Worm (Caenorhabditis elegans) whole organism, late embryonic: Measurements from ENCODE around the gene fipr-25.

Experiments used
- K09A11.1 ChIP-seq: sonication (generic microtip); optimal IDR thresholded peaks from 2 replicates; lab custom pipeline; 2017; ENCODE audit warnings: antibody characterized with exemption, mild to moderate bottlenecking, missing genetic modification characterization, missing compliant biosample characterization; ENCODE audit not compliant: insufficient read depth
- Y22D7AL.16 ChIP-seq: sonication (generic microtip); optimal IDR thresholded peaks from 2 replicates; lab custom pipeline; 2016; ENCODE audit warnings: missing genetic modification characterization, missing compliant biosample characterization
- ama-1 ChIP-seq: fragments of 150-350 bp; optimal IDR thresholded peaks from 2 replicates; lab custom pipeline; 2014
- ceh-18 ChIP-seq: sonication (generic microtip); optimal IDR thresholded peaks from 2 replicates; lab custom pipeline; 2016; ENCODE audit warnings: missing genetic modification characterization, missing compliant biosample characterization
- ceh-19 ChIP-seq: fragments of 200-800 bp; sonication (Bioruptor generic); optimal IDR thresholded peaks from 2 replicates; lab custom pipeline; 2018; ENCODE audit warnings: mild to moderate bottlenecking, missing genetic modification characterization, missing compliant biosample characterization
- ceh-2 ChIP-seq: sonication (generic microtip); optimal IDR thresholded peaks from 2 replicates; lab custom pipeline; 2016; ENCODE audit warnings: missing genotype, missing genetic modification characterization, missing compliant biosample characterization
- ceh-30 ChIP-seq: fragments of 150-350 bp; optimal IDR thresholded peaks from 2 replicates; lab custom pipeline; 2014; ENCODE audit warnings: missing biosample characterization, missing genetic modification characterization
- ceh-45 ChIP-seq: fragments of 200-800 bp; sonication (Bioruptor generic); IDR thresholded peaks from 2 replicates; pipeline ENCODE4 v1.3.6; 2022; ENCODE audit warnings: missing genetic modification reagents, missing genetic modification characterization, missing compliant biosample characterization
- ceh-48 ChIP-seq: sonication (generic microtip); optimal IDR thresholded peaks from 2 replicates; lab custom pipeline; 2016; ENCODE audit warnings: missing genetic modification characterization, inconsistent platforms, missing compliant biosample characterization
- che-1 ChIP-seq: sonication (generic microtip); optimal IDR thresholded peaks from 2 replicates; lab custom pipeline; 2016; ENCODE audit warnings: mild to moderate bottlenecking, missing genetic modification characterization, missing compliant biosample characterization
- dmd-4 ChIP-seq: sonication (generic microtip); optimal IDR thresholded peaks from 2 replicates; lab custom pipeline; 2016; ENCODE audit warnings: borderline replicate concordance, missing genetic modification characterization, missing compliant biosample characterization
- elt-2 ChIP-seq: sonication (generic microtip); optimal IDR thresholded peaks from 2 replicates; lab custom pipeline; 2016; ENCODE audit warnings: missing genetic modification reagents, missing genetic modification characterization, missing compliant biosample characterization
- ets-4 ChIP-seq: sonication (generic microtip); optimal IDR thresholded peaks from 2 replicates; lab custom pipeline; 2016; ENCODE audit warnings: missing genetic modification characterization, missing compliant biosample characterization
- eyg-1 ChIP-seq: sonication (generic microtip); optimal IDR thresholded peaks from 2 replicates; lab custom pipeline; 2016; ENCODE audit warnings: missing genotype, missing genetic modification characterization, missing compliant biosample characterization
- fax-1 ChIP-seq: sonication (generic microtip); optimal IDR thresholded peaks from 2 replicates; lab custom pipeline; 2016; ENCODE audit warnings: missing genotype, missing genetic modification characterization, missing compliant biosample characterization
- fkh-10 ChIP-seq: fragments of 150-350 bp; optimal IDR thresholded peaks from 2 replicates; lab custom pipeline; 2014; ENCODE audit warnings: missing biosample characterization, missing genetic modification reagents, missing genetic modification characterization
- hlh-13 ChIP-seq: fragments of 200-800 bp; sonication (Bioruptor generic); optimal IDR thresholded peaks from 2 replicates; lab custom pipeline; 2018; ENCODE audit warnings: mild to moderate bottlenecking, missing genetic modification characterization, missing compliant biosample characterization
- hlh-15 ChIP-seq: sonication (generic microtip); optimal IDR thresholded peaks from 2 replicates; lab custom pipeline; 2016; ENCODE audit warnings: missing genetic modification characterization, missing compliant biosample characterization
- hlh-6 ChIP-seq: sonication (generic microtip); optimal IDR thresholded peaks from 2 replicates; lab custom pipeline; 2016; ENCODE audit warnings: missing genotype, missing genetic modification characterization, missing compliant biosample characterization
- hlh-8 ChIP-seq: sonication (generic microtip); optimal IDR thresholded peaks from 2 replicates; lab custom pipeline; 2016; ENCODE audit warnings: missing genotype, missing genetic modification characterization, missing compliant biosample characterization
- lim-6 ChIP-seq: sonication (generic microtip); optimal IDR thresholded peaks from 2 replicates; lab custom pipeline; 2016; ENCODE audit warnings: missing genetic modification characterization, missing compliant biosample characterization
- madf-2 ChIP-seq: sonication (generic microtip); optimal IDR thresholded peaks from 2 replicates; lab custom pipeline; 2017; ENCODE audit warnings: missing genetic modification characterization, missing compliant biosample characterization
- nfya-1 ChIP-seq: sonication (generic microtip); optimal IDR thresholded peaks from 2 replicates; lab custom pipeline; 2017; ENCODE audit warnings: missing genetic modification characterization, mild to moderate bottlenecking, missing compliant biosample characterization, antibody characterized with exemption, moderate library complexity
- nhr-11 ChIP-seq: fragments of 150-350 bp; optimal IDR thresholded peaks from 2 replicates; lab custom pipeline; 2014; ENCODE audit warnings: missing biosample characterization, missing genetic modification characterization
- npax-4 ChIP-seq: sonication (generic microtip); optimal IDR thresholded peaks from 2 replicates; lab custom pipeline; 2016; ENCODE audit warnings: missing genetic modification characterization, missing compliant biosample characterization
- pag-3 ChIP-seq: sonication (generic microtip); optimal IDR thresholded peaks from 2 replicates; lab custom pipeline; 2016; ENCODE audit warnings: missing compliant biosample characterization, missing genetic modification characterization, borderline replicate concordance
- pha-2 ChIP-seq: sonication (generic microtip); optimal IDR thresholded peaks from 2 replicates; lab custom pipeline; 2017; ENCODE audit warnings: mild to moderate bottlenecking, missing genetic modification characterization, missing compliant biosample characterization
- pha-4 ChIP-seq: fragments of 150-350 bp; optimal IDR thresholded peaks from 2 replicates; lab custom pipeline; 2018; ENCODE audit warnings: missing biosample characterization, missing genetic modification reagents, missing genetic modification characterization
- pqm-1 ChIP-seq: sonication (generic microtip); optimal IDR thresholded peaks from 2 replicates; lab custom pipeline; 2016; ENCODE audit warnings: missing genetic modification characterization, missing compliant biosample characterization
- pros-1 ChIP-seq: fragments of 150-350 bp; optimal IDR thresholded peaks from 2 replicates; lab custom pipeline; 2014; ENCODE audit warnings: missing biosample characterization, missing genetic modification reagents, missing genetic modification characterization
- sox-4 ChIP-seq: sonication (generic microtip); optimal IDR thresholded peaks from 2 replicates; lab custom pipeline; 2017; ENCODE audit warnings: mild to moderate bottlenecking, missing genetic modification characterization, inconsistent platforms, missing compliant biosample characterization
- syd-9 ChIP-seq: sonication (generic microtip); optimal IDR thresholded peaks from 2 replicates; lab custom pipeline; 2016; ENCODE audit warnings: mild to moderate bottlenecking, missing genetic modification characterization, moderate library complexity, missing compliant biosample characterization
- tbx-2 ChIP-seq: sonication (generic microtip); optimal IDR thresholded peaks from 2 replicates; lab custom pipeline; 2016; ENCODE audit warnings: missing genetic modification characterization, missing compliant biosample characterization
- unc-3 ChIP-seq, 2 experiments: fragments of 200-800 bp in 1 of 2; sonication (Bioruptor generic) in 1 of 2; sonication (generic microtip) in 1 of 2; conservative IDR thresholded peaks in 1 of 2; optimal IDR thresholded peaks in 1 of 2; 2 replicates each; pipeline versions ENCODE4 v1.3.6 to Lab custom; 2016 to 2022; ENCODE audit warnings: missing compliant biosample characterization in 2 of 2, missing genetic modification characterization in 2 of 2, missing genetic modification reagents in 1 of 2
- unc-42 ChIP-seq: sonication (generic microtip); optimal IDR thresholded peaks from 2 replicates; lab custom pipeline; 2016; ENCODE audit warnings: missing genotype, missing genetic modification characterization, missing compliant biosample characterization
- unc-55 ChIP-seq: sonication (generic microtip); optimal IDR thresholded peaks from 2 replicates; lab custom pipeline; 2017; ENCODE audit warnings: missing biosample characterization, missing genetic modification reagents, missing genetic modification characterization
- unc-86 ChIP-seq: sonication (generic microtip); optimal IDR thresholded peaks from 2 replicates; lab custom pipeline; 2016; ENCODE audit warnings: missing genetic modification characterization, missing compliant biosample characterization
- ztf-16 ChIP-seq: sonication (generic microtip); optimal IDR thresholded peaks from 2 replicates; lab custom pipeline; 2017; ENCODE audit warnings: missing genetic modification characterization, missing compliant biosample characterization

Gene fipr-25

DNA sequence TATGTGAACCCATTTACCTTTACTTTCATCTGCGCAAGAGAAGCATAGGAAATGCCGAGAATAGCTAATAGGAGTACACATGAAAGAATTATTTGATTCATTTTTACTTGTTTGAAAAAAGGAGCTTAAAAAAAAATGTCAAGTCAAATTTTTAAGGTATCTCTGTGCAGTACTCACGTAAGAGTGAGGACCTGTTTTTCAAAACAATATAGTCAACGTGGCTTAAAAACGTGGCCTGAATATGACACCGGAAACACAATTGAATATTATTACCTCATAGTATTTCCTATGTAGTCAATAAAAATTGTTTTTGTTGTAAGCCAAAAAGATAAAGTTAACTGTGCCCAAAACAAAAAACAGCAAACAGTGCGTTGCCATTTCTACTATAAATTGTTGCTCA lies 37.1 kb upstream of the fipr-25 start, which contains the start of gene Y32G9A.12:
TSS of gene Y32G9A.12 (minus strand) at position 101 of the 400 bp plus-strand sequence.
- TF ChIP-seq elt-2 (no peak), ceh-48 (tag; lab: Kevin White, UChicago) (no peak), madf-2 (tag; lab: Kevin White, UChicago) (no peak), ztf-16 (tag; lab: Kevin White, UChicago) (no peak), ama-1 (no peak), pag-3 (tag; lab: Kevin White, UChicago) (no peak), unc-42 (tag; lab: Kevin White, UChicago) (no peak), fax-1 (tag; lab: Kevin White, UChicago) (no peak), syd-9 (tag; lab: Kevin White, UChicago) (no peak), dmd-4 (tag; lab: Kevin White, UChicago) (no peak), tbx-2 (tag; lab: Kevin White, UChicago) (no peak), nhr-11 (tag; lab: Kevin White, UChicago) (no peak), K09A11.1 (no peak), unc-55 (GFP tag; lab: Kevin White, UChicago) (no peak), unc-3 (GFP tag; conservative IDR thresholded peaks at IDR 0.05; lab: Robert Waterston, UW) (no peak), unc-3 (tag; optimal IDR thresholded peaks at IDR 0.05; lab: Kevin White, UChicago) (no peak), ceh-19 (GFP tag; lab: Kevin White, UChicago) (no peak), pha-2 (tag; lab: Kevin White, UChicago) (no peak)
- TF ChIP-seq, all 69 proteins: peak for 0

DNA sequence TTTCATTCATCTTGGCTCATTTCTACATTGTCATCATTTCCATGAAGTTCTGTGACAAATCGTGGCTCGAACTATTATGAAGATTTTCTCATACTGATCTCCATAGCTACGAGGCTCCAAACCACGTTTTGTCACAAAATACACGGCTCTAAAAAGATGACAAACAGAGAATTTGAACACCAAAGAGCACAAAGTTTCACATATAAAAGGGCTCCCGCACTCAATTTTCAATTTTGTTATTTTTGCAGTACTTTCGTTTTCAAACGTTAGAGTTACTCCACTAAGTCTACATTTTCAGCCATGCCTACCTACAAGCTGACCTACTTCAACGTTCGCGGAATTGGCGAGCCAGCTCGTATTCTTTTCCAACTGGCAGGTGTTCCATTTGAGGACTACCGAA lies 35.9 kb upstream of the fipr-25 start, which contains the start of gene gst-37:
TSS of gene gst-37 (plus strand) at position 301 of the 400 bp plus-strand sequence.
- TF ChIP-seq hlh-15, result no peak
- TF ChIP-seq eyg-1 (tag; lab: Kevin White, UChicago), result no peak
- no peak for TF ChIP-seq ceh-30
- no peak for TF ChIP-seq pqm-1 (tag; lab: Kevin White, UChicago)
- no peak for TF ChIP-seq hlh-13 (GFP tag; lab: Kevin White, UChicago)
- no peak for TF ChIP-seq nfya-1
- TF ChIP-seq fax-1 (tag; lab: Kevin White, UChicago), result no peak
- no peak for TF ChIP-seq pros-1

DNA sequence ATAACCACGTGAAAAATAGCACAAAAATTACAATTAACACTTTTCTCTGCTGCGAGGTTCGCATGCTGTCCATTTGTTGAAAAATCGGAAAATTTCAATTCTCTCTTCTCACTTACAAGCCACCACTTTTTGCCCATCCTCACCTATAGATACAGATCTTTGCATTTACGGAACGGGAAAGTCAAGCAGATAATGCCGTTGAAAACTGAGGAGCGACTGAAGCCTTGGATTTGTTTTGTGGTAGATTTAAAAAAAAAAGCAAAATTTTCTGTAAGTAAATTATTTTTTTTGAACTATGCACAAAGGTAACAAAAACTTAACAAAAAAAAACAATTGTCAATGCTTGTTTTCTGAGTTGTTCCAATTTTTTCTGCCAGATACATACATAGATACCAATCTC lies 31.7 kb upstream of the fipr-25 start, which contains the start of gene T06A1.1:
TSS of gene T06A1.1 (minus strand) at position 101 of the 400 bp plus-strand sequence.
- TF ChIP-seq unc-3 (GFP tag; conservative IDR thresholded peaks at IDR 0.05; lab: Robert Waterston, UW), result no peak
- TF ChIP-seq unc-3 (tag; optimal IDR thresholded peaks at IDR 0.05; lab: Kevin White, UChicago), result no peak
- TF ChIP-seq unc-86 (tag; lab: Kevin White, UChicago), result no peak
- TF ChIP-seq lim-6 (tag; lab: Kevin White, UChicago), result no peak
- no peak for TF ChIP-seq ets-4 (tag; lab: Kevin White, UChicago)
- TF ChIP-seq hlh-6, result no peak
- TF ChIP-seq Y22D7AL.16 (tag; lab: Kevin White, UChicago), result no peak
- TF ChIP-seq madf-2 (tag; lab: Kevin White, UChicago), result no peak
- TF ChIP-seq fkh-10, result no peak
- no peak for TF ChIP-seq ceh-18 (tag; lab: Kevin White, UChicago)
- TF ChIP-seq hlh-8 (tag; lab: Kevin White, UChicago), result no peak
- TF ChIP-seq, all 69 proteins: peak for 0

DNA sequence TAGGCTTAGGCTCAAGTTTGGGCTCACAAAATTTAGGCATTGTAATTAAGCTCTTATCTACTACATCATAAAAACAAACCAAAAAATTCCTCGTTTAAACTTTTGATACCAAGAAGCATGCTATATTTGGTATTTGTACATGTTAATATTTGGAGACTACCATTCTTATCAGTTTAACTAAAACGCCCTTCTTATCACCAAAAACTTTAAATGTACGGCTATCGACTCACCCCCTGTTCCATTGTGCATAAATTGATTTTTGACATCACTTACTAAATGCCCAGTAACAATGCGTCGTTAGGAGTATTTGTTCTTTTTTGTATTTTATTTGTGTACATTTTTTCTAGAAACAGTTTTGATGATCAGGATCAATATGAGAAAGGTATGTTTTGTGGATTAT lies 30.2 kb upstream of the fipr-25 start, which contains the start of gene T06A1.5:
TSS of gene T06A1.5 (plus strand) at position 209 of the 400 bp plus-strand sequence.
- TF ChIP-seq hlh-15 (no peak), elt-2 (peak; percentile 70), unc-55 (GFP tag; lab: Kevin White, UChicago) (no peak)

DNA sequence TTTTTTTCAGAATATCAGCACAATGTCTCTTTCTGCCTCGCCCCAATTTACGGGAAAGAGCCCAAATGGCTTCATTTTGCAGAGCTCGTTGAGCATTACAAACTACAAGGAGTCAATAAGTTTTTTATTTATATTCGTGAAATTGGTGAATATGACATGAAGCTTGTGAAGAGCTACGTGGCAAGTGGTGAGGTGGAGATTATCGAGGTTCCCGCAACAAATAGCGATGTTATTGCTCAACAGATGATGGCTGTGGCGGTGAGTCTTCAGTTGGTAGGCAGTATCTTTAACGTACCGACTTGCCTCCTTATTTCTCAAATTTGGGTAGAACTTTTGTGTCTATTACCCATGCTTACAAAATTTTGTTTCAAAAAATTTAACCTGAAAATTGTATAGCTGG lies 28.7 kb upstream of the fipr-25 start:
- TF ChIP-seq Y22D7AL.16 (tag; lab: Kevin White, UChicago) (no peak), unc-42 (tag; lab: Kevin White, UChicago) (no peak), unc-55 (GFP tag; lab: Kevin White, UChicago) (no peak), sox-4 (tag; lab: Kevin White, UChicago) (no peak), ceh-2 (tag; lab: Kevin White, UChicago) (no peak), che-1 (no peak), pha-4 (tag; lab: Kevin White, UChicago) (no peak), ceh-45 (no peak), ama-1 (no peak), madf-2 (tag; lab: Kevin White, UChicago) (no peak), npax-4 (no peak)
